Worm (Caenorhabditis elegans) whole organism, young adult: ENCODE measurements around the gene kel-10.

Experiments used
- atf-7 ChIP-seq: sonication (generic microtip); optimal IDR thresholded peaks from 2 replicates; lab custom pipeline; 2017; ENCODE audit warnings: mild to moderate bottlenecking, missing genetic modification characterization, missing compliant biosample characterization
- nfya-1 ChIP-seq: sonication (generic microtip); optimal IDR thresholded peaks from 2 replicates; lab custom pipeline; 2017; ENCODE audit warnings: antibody characterized with exemption, missing compliant biosample characterization, missing genetic modification characterization, borderline replicate concordance; ENCODE audit not compliant: insufficient read depth
- rec-8 ChIP-seq, 2 experiments: sonication (generic microtip); optimal IDR thresholded peaks; 2 replicates each; lab custom pipeline; 2016; ENCODE audit warnings: mild to moderate bottlenecking in 2 of 2, missing genetic modification characterization in 2 of 2, missing genetic modification reagents in 2 of 2, missing genotype in 2 of 2, missing biosample characterization in 1 of 2, missing compliant biosample characterization in 1 of 2, moderate library complexity in 1 of 2

DNA sequence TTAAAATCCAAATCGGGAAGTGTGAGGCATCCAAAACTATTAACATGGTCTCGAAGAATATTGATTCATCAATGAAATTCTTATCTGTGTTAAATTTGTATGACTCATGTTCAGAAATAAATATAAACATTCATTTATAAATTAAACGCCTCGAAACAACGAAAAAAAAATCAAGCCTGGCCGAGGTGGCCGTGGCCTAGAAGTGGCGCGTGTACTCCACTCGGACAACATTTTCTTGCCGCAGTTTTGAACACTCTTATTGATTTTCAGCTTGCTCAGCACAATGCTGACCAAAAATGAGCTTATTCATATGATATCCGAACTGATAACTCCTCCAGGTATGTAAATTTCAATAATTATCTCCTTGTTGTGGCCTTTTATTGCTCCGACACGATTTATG, 37.1 kb downstream of the kel-10 start, which contains the start of gene ekl-6:
- no peak for TF ChIP-seq nfya-1
- no peak for TF ChIP-seq atf-7 (tag; lab: Kevin White, UChicago)
- TF ChIP-seq rec-8 (tag; optimal IDR thresholded peaks at IDR 0.05; lab: Kevin White, UChicago): peak in 1 of 2 experiments; percentile 58
